Fruit fly (Drosophila melanogaster): ENCODE measurements around the gene Eaf6.

DNA sequence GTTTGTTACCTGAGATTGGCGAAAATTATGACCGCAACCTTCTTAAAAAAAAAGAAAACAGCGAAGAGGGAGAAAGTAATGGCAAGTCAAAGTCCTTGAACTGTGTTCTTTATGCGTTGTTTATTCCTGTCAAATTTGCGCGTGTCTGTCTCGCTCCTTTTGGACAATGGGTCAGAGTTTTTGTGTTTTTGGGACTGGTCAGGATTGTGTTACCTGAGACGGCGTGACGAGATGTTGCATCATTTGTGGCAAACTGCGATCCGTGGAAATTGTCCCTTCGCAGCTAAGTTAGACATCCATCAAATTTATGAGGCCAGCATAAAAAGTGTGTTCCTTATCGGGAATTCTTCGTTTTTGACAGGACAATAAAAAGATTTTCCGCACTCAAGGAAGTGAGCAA lies 15.2 kb upstream of the Eaf6 start:
- TF ChIP-seq psq (optimal IDR thresholded peaks at IDR 0.05) (no peak), usp (GFP tag; optimal IDR thresholded peaks at IDR 0.05) (no peak), pan (optimal IDR thresholded peaks at IDR 0.05) (no peak), Dll (optimal IDR thresholded peaks at IDR 0.05) (no peak), EcR (GFP tag; optimal IDR thresholded peaks at IDR 0.05) (no peak)

Measured in whole organism.